Worm (Caenorhabditis elegans): Measurements from ENCODE around the gene C01G5.9.

ce11 chrIV:6554865-6555264, 35.2 kb downstream of the C01G5.9 start:
- peak; percentile 15 for TF ChIP-seq nhr-21 (tag; optimal IDR thresholded peaks at IDR 0.05)
- no peak for TF ChIP-seq ceh-82 (tag; optimal IDR thresholded peaks at IDR 0.05)
